Fruit fly (Drosophila melanogaster): ENCODE data around the gene cm.

cm gene

DNA sequence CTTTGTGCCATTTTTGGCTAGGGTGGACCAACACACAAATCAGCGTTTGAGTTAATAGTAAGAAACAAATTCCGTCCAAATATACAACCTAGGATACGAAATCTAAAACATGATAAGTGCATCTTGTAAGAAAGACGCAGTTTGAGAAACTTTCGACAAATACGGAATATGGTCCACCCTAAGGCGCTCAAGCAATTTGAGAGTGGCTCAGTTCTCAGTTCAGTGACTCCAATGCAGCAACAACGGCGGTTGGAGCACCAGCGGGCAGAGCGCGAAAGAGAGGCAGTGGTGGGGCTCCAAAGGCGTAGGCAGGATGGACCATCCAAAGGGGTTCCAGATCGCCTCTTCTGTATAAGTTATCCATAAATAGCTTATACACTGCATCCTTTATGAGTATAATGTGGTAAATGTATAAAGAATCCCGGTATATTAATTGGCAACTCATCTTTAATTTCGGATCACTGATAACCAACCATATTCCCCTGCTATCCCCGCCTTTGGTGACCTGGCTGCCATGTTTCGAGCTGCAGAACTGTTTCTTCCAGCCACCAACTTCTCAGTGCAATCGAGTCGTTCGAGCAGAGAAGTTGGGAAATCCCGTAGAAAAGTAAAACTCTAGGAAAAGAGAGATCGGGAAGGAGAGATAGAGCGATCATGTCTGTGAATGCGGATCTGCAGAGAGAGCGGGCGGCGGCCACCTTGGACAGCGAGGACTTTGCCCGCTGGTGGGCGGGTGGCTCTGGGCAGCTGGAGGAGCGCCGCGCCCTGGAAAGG, 41.4 kb downstream of the cm start, which contains the start of gene CG4586 (continued):
- TF ChIP-seq MTF-1 (GFP tag; optimal IDR thresholded peaks at IDR 0.05; ENCODE audit: borderline replicate concordance), result peak; percentile 95
- peak; percentile 97 for TF ChIP-seq chm (GFP tag; IDR thresholded peaks at IDR 0.05)
- TF ChIP-seq CG10462 (GFP tag; optimal IDR thresholded peaks at IDR 0.05), result peak; percentile 90
- TF ChIP-seq CG18262 (tag; optimal IDR thresholded peaks at IDR 0.05), result peak; percentile 90
- TF ChIP-seq ERR (GFP tag; optimal IDR thresholded peaks at IDR 0.05), result peak; percentile 95
- peak; percentile 84 for TF ChIP-seq sug (tag; optimal IDR thresholded peaks at IDR 0.05)
- no peak for TF ChIP-seq h (optimal IDR thresholded peaks at IDR 0.05)
- peak; percentile 98 for TF ChIP-seq unpg (GFP tag; optimal IDR thresholded peaks at IDR 0.05)
- peak; percentile 91 for TF ChIP-seq zfh1 (GFP tag; IDR thresholded peaks at IDR 0.05)
- TF ChIP-seq CG8388 (GFP tag; optimal IDR thresholded peaks at IDR 0.05), result peak; percentile 93
- TF ChIP-seq Mad (GFP tag; optimal IDR thresholded peaks at IDR 0.05), result peak; percentile 94
- TF ChIP-seq E2f1 (GFP tag; IDR thresholded peaks at IDR 0.05), result peak; percentile 92
- TF ChIP-seq H2.0 (GFP tag; IDR thresholded peaks at IDR 0.05), result peak; percentile 92
- TF ChIP-seq zen (tag; optimal IDR thresholded peaks at IDR 0.05), result peak; percentile 81
- no peak for TF ChIP-seq Trl (optimal IDR thresholded peaks at IDR 0.05)
- TF ChIP-seq Trl (GFP tag; optimal IDR thresholded peaks at IDR 0.05), result peak; percentile 94
- TF ChIP-seq sens (GFP tag), result peak; percentile 99
- TF ChIP-seq tgo (GFP tag; IDR thresholded peaks at IDR 0.05), result peak; percentile 88
- TF ChIP-seq CG11093 (GFP tag; IDR thresholded peaks at IDR 0.05), result peak; percentile 77
- peak; percentile 94 for TF ChIP-seq crc (GFP tag; optimal IDR thresholded peaks at IDR 0.05)
- peak; percentile 84; the same call in 1 of the 2 replicates for TF ChIP-seq CG43689 (GFP tag; IDR thresholded peaks at IDR 0.05)
- TF ChIP-seq nom (GFP tag; optimal IDR thresholded peaks at IDR 0.05), result peak; percentile 99
- peak; percentile 64 for TF ChIP-seq Sry-δ (GFP tag; optimal IDR thresholded peaks at IDR 0.05)
- TF ChIP-seq stc (GFP tag; IDR thresholded peaks at IDR 0.05), result peak; percentile 96
- TF ChIP-seq CG14965 (GFP tag; optimal IDR thresholded peaks at IDR 0.05; ENCODE audit: borderline replicate concordance), result peak; percentile 85
- TF ChIP-seq CG18764 (GFP tag; optimal IDR thresholded peaks at IDR 0.05), result peak; percentile 94
- TF ChIP-seq CG6272 (GFP tag; IDR thresholded peaks at IDR 0.05), result peak; percentile 68
- TF ChIP-seq Sox100B (GFP tag; optimal IDR thresholded peaks at IDR 0.05), result peak; percentile 87
- peak; percentile 87 for TF ChIP-seq gsb-n (tag; optimal IDR thresholded peaks at IDR 0.05)
- peak; percentile 94 for TF ChIP-seq disco-r (GFP tag; optimal IDR thresholded peaks at IDR 0.05)
- peak; percentile 92 for TF ChIP-seq slp2 (GFP tag; optimal IDR thresholded peaks at IDR 0.05)
- TF ChIP-seq dysf (GFP tag; IDR thresholded peaks at IDR 0.05), result peak; percentile 94
- peak; percentile 76 for TF ChIP-seq TFAM (GFP tag; optimal IDR thresholded peaks at IDR 0.05)
- TF ChIP-seq HmgZ (tag; optimal IDR thresholded peaks at IDR 0.05), result peak; percentile 97
- peak; percentile 91 for TF ChIP-seq Chrac-16 (GFP tag; optimal IDR thresholded peaks at IDR 0.05)
- peak; percentile 90 for TF ChIP-seq D19A (tag; optimal IDR thresholded peaks at IDR 0.05)
- peak; percentile 92 for TF ChIP-seq chif (GFP tag; optimal IDR thresholded peaks at IDR 0.05)
- peak; percentile 97 for TF ChIP-seq nau (GFP tag; optimal IDR thresholded peaks at IDR 0.05)
- no peak for TF ChIP-seq zen2 (GFP tag; IDR thresholded peaks at IDR 0.05; ENCODE audit: partially characterized antibody)
- peak; percentile 93 for TF ChIP-seq CG30403 (GFP tag; optimal IDR thresholded peaks at IDR 0.05)
- peak; percentile 88 for TF ChIP-seq pum (GFP tag; optimal IDR thresholded peaks at IDR 0.05)
- TF ChIP-seq Rx (GFP tag; IDR thresholded peaks at IDR 0.05), result peak; percentile 91
- TF ChIP-seq Fer2 (tag; optimal IDR thresholded peaks at IDR 0.05), result peak; percentile 84
- TF ChIP-seq CG1233 (GFP tag; optimal IDR thresholded peaks at IDR 0.05), result peak; percentile 94
- TF ChIP-seq CG4424 (GFP tag; optimal IDR thresholded peaks at IDR 0.05), result peak; percentile 93
- TF ChIP-seq Side (GFP tag; optimal IDR thresholded peaks at IDR 0.05), result peak; percentile 97
- peak; percentile 99 for TF ChIP-seq lab (GFP tag; optimal IDR thresholded peaks at IDR 0.05)
- peak; percentile 97 for TF ChIP-seq zfh2 (GFP tag; optimal IDR thresholded peaks at IDR 0.05)
- TF ChIP-seq unc-4 (GFP tag; IDR thresholded peaks at IDR 0.05; ENCODE audit: partially characterized antibody), result no peak
- TF ChIP-seq hbn (GFP tag; IDR thresholded peaks at IDR 0.05; ENCODE audit: partially characterized antibody), result no peak
